Worm (Caenorhabditis elegans) whole organism, young adult: ENCODE data around the gene trh-1.

Experiments used
- nfya-1 ChIP-seq: sonication (generic microtip); optimal IDR thresholded peaks from 2 replicates; lab custom pipeline; 2017; ENCODE audit warnings: antibody characterized with exemption, missing compliant biosample characterization, missing genetic modification characterization, borderline replicate concordance; ENCODE audit not compliant: insufficient read depth
- pha-4 ChIP-seq: fragments of 150-350 bp; sonication (generic microtip); optimal IDR thresholded peaks from 2 replicates; lab custom pipeline; 2014; ENCODE audit warnings: missing biosample characterization, missing genetic modification reagents, missing genetic modification characterization
- snpc-4 ChIP-seq, 5 experiments: fragments of 150-350 bp in 1 of 5; sonication (generic microtip) in 4 of 5; optimal IDR thresholded peaks; 2 replicates each; lab custom pipeline; 2014 to 2018; ENCODE audit warnings: missing genetic modification characterization in 5 of 5, missing biosample characterization in 3 of 5, antibody characterized with exemption in 2 of 5, mild to moderate bottlenecking in 2 of 5, missing compliant biosample characterization in 2 of 5, missing genotype in 2 of 5, moderate library complexity in 2 of 5, missing genetic modification reagents in 1 of 5
- unc-62 ChIP-seq: fragments of 150-350 bp; optimal IDR thresholded peaks from 2 replicates; lab custom pipeline; 2014; ENCODE audit warnings: missing biosample characterization, missing genetic modification reagents, missing genetic modification characterization

ce11 chrIV:17338920-17339510, 29.4 kb upstream of the trh-1 start, which contains the start of gene C49C3.10:
- TF ChIP-seq snpc-4 (GFP tag; optimal IDR thresholded peaks at IDR 0.05; lab: Kevin White, UChicago) (no peak), snpc-4 (tag; optimal IDR thresholded peaks at IDR 0.05; lab: Kevin White, UChicago) (no peak), unc-62 (GFP tag; lab: Kevin White, UChicago) (no peak), pha-4 (tag; lab: Kevin White, UChicago) (no peak), nfya-1 (no peak)
